Worm (Caenorhabditis elegans): ENCODE results near the gene rde-11.

The rde-11 gene

DNA sequence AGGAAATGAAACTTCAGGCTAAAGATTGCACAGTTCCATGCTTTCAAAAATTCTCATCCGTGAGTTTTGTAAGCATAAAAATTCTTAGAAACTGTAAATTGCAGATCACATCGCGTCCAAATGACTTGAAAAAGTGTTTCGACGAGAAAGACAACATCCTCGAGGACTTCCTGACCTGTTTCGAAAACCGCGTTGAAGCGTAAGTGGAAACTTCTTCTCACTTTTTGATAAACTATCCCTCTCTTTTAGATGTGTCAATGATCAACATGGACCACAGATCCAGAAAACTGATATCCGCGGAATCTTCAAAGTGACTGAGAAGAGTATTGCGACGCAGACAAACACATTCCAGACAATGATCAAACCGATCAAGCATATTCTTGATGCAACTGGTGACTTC is 24.1 kb upstream of the rde-11 start:
- no peak for TF ChIP-seq lin-39 (tag; optimal IDR thresholded peaks at IDR 0.05)
- TF ChIP-seq nhr-129 (tag; optimal IDR thresholded peaks at IDR 0.05) = peak; percentile 19
- TF ChIP-seq sma-9 (GFP tag; optimal IDR thresholded peaks at IDR 0.05) = no peak
- no peak for TF ChIP-seq sma-9 (tag; optimal IDR thresholded peaks at IDR 0.05)
- TF ChIP-seq ztf-11 (tag; optimal IDR thresholded peaks at IDR 0.05) = no peak
- no peak for TF ChIP-seq ceh-82 (tag; optimal IDR thresholded peaks at IDR 0.05)

DNA sequence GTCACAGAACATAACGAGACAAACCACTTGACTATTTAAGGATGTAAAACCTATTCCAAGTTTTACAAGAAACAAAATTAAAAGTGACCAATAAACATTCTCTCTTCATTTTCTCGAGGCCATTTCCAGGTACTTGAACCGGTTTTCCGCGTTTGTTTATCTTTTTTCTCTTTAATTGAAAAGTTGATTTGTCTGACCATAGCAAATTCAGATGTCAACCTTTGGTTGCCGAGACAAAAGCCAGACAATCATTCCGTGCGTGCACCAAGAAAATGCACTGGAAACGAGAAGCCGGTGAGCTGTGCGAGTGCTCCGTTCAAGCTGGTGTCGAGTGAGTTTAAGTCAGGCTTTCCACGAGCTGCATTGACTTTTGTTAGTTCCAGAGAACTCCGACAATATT is 22.9 kb upstream of the rde-11 start:
- peak; percentile 19 for TF ChIP-seq nhr-25 (tag; optimal IDR thresholded peaks at IDR 0.05)
- peak; percentile 38 for TF ChIP-seq nhr-129 (tag; optimal IDR thresholded peaks at IDR 0.05)
- TF ChIP-seq crh-2 (tag; optimal IDR thresholded peaks at IDR 0.05) = no peak
- peak; percentile 10 for TF ChIP-seq sem-4 (tag; optimal IDR thresholded peaks at IDR 0.05)
- TF ChIP-seq nhr-23 (tag; optimal IDR thresholded peaks at IDR 0.05) = no peak

DNA sequence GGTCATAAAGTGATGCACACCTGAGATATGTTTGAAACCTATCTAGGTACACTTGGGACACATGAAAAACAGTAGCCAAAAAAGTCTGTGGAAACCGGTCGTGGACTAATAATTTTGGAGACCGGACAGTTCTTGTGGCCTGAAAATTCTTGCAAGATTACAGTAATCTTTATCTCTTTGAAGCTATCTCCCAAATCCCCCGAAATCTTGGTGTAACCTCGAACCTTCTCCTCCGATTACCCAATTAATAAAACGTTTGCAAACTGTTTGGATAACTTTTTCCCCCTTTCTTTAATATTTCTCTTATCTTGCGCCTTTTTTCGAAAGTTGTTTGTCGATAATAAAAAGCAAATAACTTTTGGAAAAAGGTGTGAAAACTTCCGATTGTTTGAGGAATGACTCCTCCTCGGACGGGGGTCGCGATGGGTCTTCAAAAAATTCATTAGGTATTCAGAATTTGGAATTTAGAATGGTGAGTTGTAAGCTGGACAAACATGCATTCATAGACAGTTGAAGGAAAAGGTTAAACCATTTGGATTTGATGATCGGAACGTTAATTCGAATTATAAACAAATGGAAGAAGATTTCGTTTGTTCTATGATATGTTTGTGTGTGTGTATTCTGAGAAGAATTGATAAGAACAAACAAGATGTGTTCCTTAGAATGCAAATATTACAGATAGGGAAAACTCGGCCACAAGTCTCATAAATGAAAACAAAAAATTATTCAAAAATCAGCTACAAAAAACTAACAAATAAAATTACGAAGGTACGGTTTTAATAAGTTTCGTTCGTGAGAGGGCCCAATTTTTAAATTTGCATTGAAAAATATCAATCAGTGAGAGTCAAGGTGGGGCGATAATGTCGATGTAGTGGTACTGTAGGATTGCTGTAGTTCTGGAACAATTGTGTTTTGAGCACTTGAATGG is 21.9 kb upstream of the rde-11 start:
- no peak for TF ChIP-seq snpc-4 (tag; optimal IDR thresholded peaks at IDR 0.05)
- TF ChIP-seq egl-27 (tag; optimal IDR thresholded peaks at IDR 0.05) = no peak
- TF ChIP-seq nhr-6 (tag; optimal IDR thresholded peaks at IDR 0.05) = peak; percentile 12
- peak; percentile 92 for TF ChIP-seq nhr-25 (tag; optimal IDR thresholded peaks at IDR 0.05)
- peak; percentile 77 for TF ChIP-seq ztf-4 (tag; optimal IDR thresholded peaks at IDR 0.05)
- peak; percentile 17 for TF ChIP-seq F13H6.1 (tag; optimal IDR thresholded peaks at IDR 0.05)
- TF ChIP-seq ztf-11 (tag; optimal IDR thresholded peaks at IDR 0.05) = no peak
- no peak for TF ChIP-seq nhr-10 (tag; optimal IDR thresholded peaks at IDR 0.05)
- TF ChIP-seq ama-1 (optimal IDR thresholded peaks at IDR 0.05) = peak; percentile 22
- peak; percentile 66 for TF ChIP-seq sma-3 (GFP tag; optimal IDR thresholded peaks at IDR 0.05)

DNA sequence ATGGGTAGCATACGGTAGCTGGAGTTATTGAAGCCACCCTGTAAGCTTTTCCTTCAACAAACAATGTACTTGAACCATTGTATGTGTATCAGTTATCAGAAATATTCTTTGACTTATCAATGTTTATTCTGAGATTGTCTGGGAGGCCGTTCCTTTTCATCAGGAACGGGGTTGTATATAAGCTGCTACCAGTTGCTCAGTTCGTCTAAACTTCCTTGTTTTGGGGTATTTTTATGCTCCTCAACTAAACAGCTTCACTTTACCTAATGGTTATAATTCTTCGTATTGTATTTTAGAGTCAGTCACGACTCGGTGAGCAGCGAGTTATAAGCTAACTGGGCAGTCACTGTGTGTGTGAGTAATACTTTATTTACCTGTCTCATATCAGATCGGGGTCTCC is 19.3 kb upstream of the rde-11 start:
- TF ChIP-seq ztf-4 (tag; optimal IDR thresholded peaks at IDR 0.05) (no peak), peb-1 (tag; optimal IDR thresholded peaks at IDR 0.05) (no peak), nhr-237 (tag; optimal IDR thresholded peaks at IDR 0.05) (no peak), nhr-25 (tag; optimal IDR thresholded peaks at IDR 0.05) (no peak), skn-1 (tag; optimal IDR thresholded peaks at IDR 0.05) (no peak), nhr-23 (tag; optimal IDR thresholded peaks at IDR 0.05) (no peak), egl-27 (tag; optimal IDR thresholded peaks at IDR 0.05) (no peak), nhr-10 (tag; optimal IDR thresholded peaks at IDR 0.05) (no peak), aly-2 (tag; optimal IDR thresholded peaks at IDR 0.05) (no peak), nhr-129 (tag; optimal IDR thresholded peaks at IDR 0.05) (no peak), sem-4 (tag; optimal IDR thresholded peaks at IDR 0.05) (no peak)

DNA sequence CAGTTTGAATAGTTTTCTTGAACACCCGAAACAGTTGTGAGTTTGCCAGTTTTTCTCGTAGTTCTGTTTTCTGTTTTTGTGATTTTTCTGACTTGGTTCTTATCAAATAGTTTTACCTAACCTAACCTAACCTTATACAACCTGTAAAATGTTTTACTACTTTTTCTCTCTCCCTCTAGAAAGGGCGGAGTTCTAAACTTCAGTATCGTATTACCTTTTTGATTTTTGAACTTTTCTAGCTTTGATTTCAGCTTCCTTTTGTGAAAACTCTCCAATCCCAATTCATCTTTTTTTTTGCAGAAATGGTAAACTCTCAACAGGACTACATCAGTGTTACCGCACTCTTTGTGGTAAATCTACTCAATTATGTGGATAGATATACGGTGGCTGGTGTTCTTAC is 18.3 kb upstream of the rde-11 start, which contains the start of gene spin-2:
spin-2 (plus strand) TSS at position 301 of the 400 bp plus-strand sequence.
- TF ChIP-seq lin-39 (tag; optimal IDR thresholded peaks at IDR 0.05) = no peak
- TF ChIP-seq fos-1 (tag; optimal IDR thresholded peaks at IDR 0.05) = no peak
- no peak for TF ChIP-seq zag-1 (tag; optimal IDR thresholded peaks at IDR 0.05)
- TF ChIP-seq ceh-82 (tag; optimal IDR thresholded peaks at IDR 0.05) = no peak
- TF ChIP-seq ztf-4 (tag; optimal IDR thresholded peaks at IDR 0.05) = no peak
- no peak for TF ChIP-seq elt-1 (tag; optimal IDR thresholded peaks at IDR 0.05)
- no peak for TF ChIP-seq nhr-11 (tag; optimal IDR thresholded peaks at IDR 0.05)
- TF ChIP-seq nhr-237 (tag; optimal IDR thresholded peaks at IDR 0.05) = no peak
- no peak for TF ChIP-seq alr-1 (tag; optimal IDR thresholded peaks at IDR 0.05)
- no peak for TF ChIP-seq nhr-77 (tag; optimal IDR thresholded peaks at IDR 0.05)
- no peak for TF ChIP-seq F13H6.1 (tag; optimal IDR thresholded peaks at IDR 0.05)
- no peak for TF ChIP-seq R02D3.7 (tag; optimal IDR thresholded peaks at IDR 0.05)
- no peak for TF ChIP-seq ceh-16 (tag; optimal IDR thresholded peaks at IDR 0.05)
- TF ChIP-seq unc-55 (GFP tag; optimal IDR thresholded peaks at IDR 0.05) = no peak
- no peak for TF ChIP-seq dmd-4 (tag; optimal IDR thresholded peaks at IDR 0.05)
- TF ChIP-seq ama-1 (optimal IDR thresholded peaks at IDR 0.05) = no peak
- TF ChIP-seq lin-11 (tag; optimal IDR thresholded peaks at IDR 0.05) = no peak
